Worm (Caenorhabditis elegans): ENCODE results near the gene Y70C5A.2.

The Y70C5A.2 gene

DNA sequence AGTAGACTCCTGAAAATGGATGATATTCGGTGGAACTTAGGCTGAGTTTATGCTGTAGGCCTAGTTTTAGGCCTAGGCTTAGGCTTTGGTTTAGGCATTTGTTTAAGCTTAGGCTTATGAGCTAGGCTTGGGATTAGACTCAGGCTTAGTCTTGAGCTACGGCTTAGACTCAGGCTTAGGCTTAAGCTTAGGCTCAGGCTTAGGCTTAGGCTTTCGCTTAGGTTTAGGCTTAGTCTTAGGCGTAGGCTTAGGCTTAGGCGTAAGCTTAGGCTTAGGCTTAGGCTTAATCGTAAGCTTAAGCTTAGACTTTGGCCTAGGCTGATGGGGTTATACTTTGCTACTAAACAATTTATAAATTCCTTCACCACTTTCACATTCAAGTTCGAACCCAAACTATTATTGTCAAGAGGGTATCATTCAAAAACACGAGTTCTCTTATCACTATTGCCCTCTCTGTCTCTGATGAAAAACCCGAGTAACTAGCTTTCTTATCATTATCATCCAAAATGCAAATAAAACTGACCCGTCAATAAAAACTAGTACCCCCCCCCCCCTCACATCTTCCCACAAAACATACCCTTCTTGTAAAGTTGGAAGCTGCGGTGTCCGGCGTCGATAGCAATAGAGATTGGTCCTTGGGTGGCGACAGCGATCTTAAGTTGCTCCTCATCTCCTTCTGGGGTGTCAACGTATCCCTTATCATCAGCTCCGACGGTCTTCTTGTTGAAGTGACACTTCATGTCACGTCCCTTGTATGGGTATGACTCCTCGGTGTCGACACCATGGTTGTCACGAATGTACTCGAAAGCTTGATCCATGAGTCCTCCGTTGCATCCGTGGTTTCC lies 29.8 kb downstream of the Y70C5A.2 start:
- peak; percentile 82 for TF ChIP-seq elt-2 (tag; optimal IDR thresholded peaks at IDR 0.05)
- TF ChIP-seq ama-1 (optimal IDR thresholded peaks at IDR 0.05) = peak; percentile 55
- TF ChIP-seq pqm-1 (tag; optimal IDR thresholded peaks at IDR 0.05) = peak; percentile 44
- TF ChIP-seq pha-4 (tag; optimal IDR thresholded peaks at IDR 0.05) = peak; percentile 30
- peak; percentile 56 for TF ChIP-seq nhr-43 (tag; optimal IDR thresholded peaks at IDR 0.05; ENCODE audit: poor library complexity, severe bottlenecking)
- no peak for TF ChIP-seq hmg-11 (tag; optimal IDR thresholded peaks at IDR 0.05)

DNA sequence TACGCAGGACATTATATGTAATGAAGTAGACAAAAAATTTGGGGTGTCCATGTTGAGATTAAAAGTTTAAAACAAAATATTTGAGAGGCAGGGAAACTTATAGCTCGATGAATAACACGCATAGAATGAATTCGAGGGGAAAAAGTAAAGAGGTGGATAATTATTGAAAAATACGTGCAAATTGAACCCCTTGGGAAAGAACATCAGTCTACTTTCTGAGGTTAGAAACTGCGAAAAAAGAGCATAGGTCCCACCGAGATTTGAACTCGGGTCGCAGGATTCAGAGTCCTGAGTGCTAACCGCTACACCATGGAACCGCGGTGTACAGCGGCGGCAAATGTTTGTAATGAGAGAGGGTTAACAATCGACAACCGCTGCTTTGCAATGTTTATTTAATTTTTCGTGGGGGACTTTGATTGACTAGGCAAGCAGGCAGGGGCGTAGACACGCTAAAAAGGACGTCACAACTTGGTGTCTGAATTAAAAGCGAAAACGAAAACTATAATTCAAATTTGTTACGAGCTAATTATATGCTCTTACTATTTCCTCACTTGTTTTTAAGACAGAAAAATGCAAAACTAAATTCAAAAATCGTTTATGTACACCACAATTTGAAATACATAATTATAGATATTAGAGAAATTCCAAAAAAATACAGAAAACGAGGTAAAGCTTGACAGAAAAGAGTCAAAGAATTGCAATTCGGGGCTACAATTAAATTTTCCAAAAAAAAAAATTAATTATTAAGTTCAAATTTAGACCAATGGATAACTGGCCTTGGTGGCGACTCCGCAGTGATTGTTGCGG lies 30.8 kb downstream of the Y70C5A.2 start, which contains the start of gene srh-269:
Gene srh-269 (minus strand): TSS at position 51 of the 807 bp plus-strand sequence.
- TF ChIP-seq nhr-28 (tag; optimal IDR thresholded peaks at IDR 0.05) = no peak
- TF ChIP-seq lsy-12 (tag; optimal IDR thresholded peaks at IDR 0.05) = peak; percentile 67
- peak; percentile 46 for TF ChIP-seq nfya-1 (tag; optimal IDR thresholded peaks at IDR 0.05; ENCODE audit: insufficient read depth)
- TF ChIP-seq ama-1 (optimal IDR thresholded peaks at IDR 0.05) = peak; percentile 95
- TF ChIP-seq elt-3 (tag; optimal IDR thresholded peaks at IDR 0.05) = no peak
- peak; percentile 33 for TF ChIP-seq egl-27 (tag; optimal IDR thresholded peaks at IDR 0.05)
- no peak for TF ChIP-seq unc-62 (GFP tag; optimal IDR thresholded peaks at IDR 0.05)
- TF ChIP-seq nhr-43 (tag; optimal IDR thresholded peaks at IDR 0.05; ENCODE audit: poor library complexity, severe bottlenecking) = peak; percentile 71
- TF ChIP-seq hmg-11 (tag; optimal IDR thresholded peaks at IDR 0.05) = peak; percentile 85
- peak; percentile 47 for TF ChIP-seq snpc-4 (tag; optimal IDR thresholded peaks at IDR 0.05)
- TF ChIP-seq pqm-1 (tag; optimal IDR thresholded peaks at IDR 0.05) = peak; percentile 32
- TF ChIP-seq jun-1 (tag; optimal IDR thresholded peaks at IDR 0.05) = peak; percentile 18
- peak; percentile 61 for TF ChIP-seq elt-2 (tag; optimal IDR thresholded peaks at IDR 0.05)
- TF ChIP-seq ztf-4 (tag; optimal IDR thresholded peaks at IDR 0.05) = peak; percentile 56
- TF ChIP-seq fos-1 (tag; optimal IDR thresholded peaks at IDR 0.05) = peak; percentile 68
- peak; percentile 41 for TF ChIP-seq lin-39 (tag; optimal IDR thresholded peaks at IDR 0.05)

DNA sequence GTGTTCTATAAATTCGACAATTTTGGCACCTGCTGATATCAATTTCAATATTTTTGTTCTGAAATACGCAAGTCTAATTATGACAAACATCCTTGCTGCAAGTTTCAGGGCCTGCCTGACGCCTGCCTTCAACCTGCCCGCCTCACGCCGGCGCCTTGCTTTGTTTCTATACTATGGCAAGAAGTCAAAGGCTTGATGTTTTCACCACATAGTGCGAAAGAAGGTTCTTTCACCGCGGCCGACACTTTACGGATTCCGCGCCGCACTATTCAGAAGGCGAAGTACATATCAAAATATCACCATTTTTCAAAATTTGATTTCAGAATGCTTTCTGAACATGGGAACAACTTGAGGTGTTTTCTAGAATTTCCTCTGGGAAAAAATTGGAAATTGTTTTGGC lies 33.5 kb downstream of the Y70C5A.2 start:
- no peak for TF ChIP-seq nhr-43 (tag; optimal IDR thresholded peaks at IDR 0.05; ENCODE audit: poor library complexity, severe bottlenecking)
- no peak for TF ChIP-seq jun-1 (tag; optimal IDR thresholded peaks at IDR 0.05)
- no peak for TF ChIP-seq ztf-11 (tag; optimal IDR thresholded peaks at IDR 0.05)
- TF ChIP-seq lin-39 (tag; optimal IDR thresholded peaks at IDR 0.05) = no peak
- no peak for TF ChIP-seq ceh-82 (tag; optimal IDR thresholded peaks at IDR 0.05)
- no peak for TF ChIP-seq fkh-2 (tag; optimal IDR thresholded peaks at IDR 0.05)
- TF ChIP-seq pqm-1 (tag; optimal IDR thresholded peaks at IDR 0.05) = no peak
- no peak for TF ChIP-seq lin-15B (tag; optimal IDR thresholded peaks at IDR 0.05)
- TF ChIP-seq zag-1 (tag; optimal IDR thresholded peaks at IDR 0.05) = no peak
- no peak for TF ChIP-seq elt-3 (tag; optimal IDR thresholded peaks at IDR 0.05)
- TF ChIP-seq pha-4 (tag; optimal IDR thresholded peaks at IDR 0.05) = no peak
- no peak for TF ChIP-seq snpc-4 (tag; optimal IDR thresholded peaks at IDR 0.05)
- TF ChIP-seq ceh-16 (tag; optimal IDR thresholded peaks at IDR 0.05) = no peak

DNA sequence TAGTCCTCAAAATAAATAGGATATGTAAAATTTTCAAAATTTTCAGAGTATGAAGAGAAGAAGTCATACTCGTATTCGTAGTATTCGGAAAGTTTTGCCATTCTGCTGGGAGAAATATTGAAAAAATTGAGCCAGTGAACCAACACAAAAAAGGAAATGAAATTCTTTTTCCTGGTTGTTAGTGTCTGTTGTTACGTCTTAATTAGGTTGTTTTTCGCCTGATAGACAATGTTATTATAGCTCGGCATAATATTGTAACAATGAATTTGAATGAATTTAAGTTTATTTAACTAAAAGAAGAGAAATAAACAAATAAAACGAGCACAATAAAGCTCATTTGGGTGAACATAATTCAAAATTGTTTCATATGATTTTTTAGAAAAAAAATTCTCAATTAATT lies 34.6 kb downstream of the Y70C5A.2 start, which contains the start of gene srw-73:
Gene srw-73 (minus strand): TSS at position 101 of the 400 bp plus-strand sequence.
- TF ChIP-seq sea-2 (GFP tag; optimal IDR thresholded peaks at IDR 0.05) (no peak), ama-1 (optimal IDR thresholded peaks at IDR 0.05) (no peak), unc-62 (GFP tag; optimal IDR thresholded peaks at IDR 0.05) (no peak), ztf-4 (tag; optimal IDR thresholded peaks at IDR 0.05) (no peak), snpc-4 (tag; optimal IDR thresholded peaks at IDR 0.05) (no peak), nhr-237 (tag; optimal IDR thresholded peaks at IDR 0.05) (no peak), R02D3.7 (tag; optimal IDR thresholded peaks at IDR 0.05) (no peak), skn-1 (tag; optimal IDR thresholded peaks at IDR 0.05) (no peak), fkh-10 (GFP tag; optimal IDR thresholded peaks at IDR 0.05) (no peak)

DNA sequence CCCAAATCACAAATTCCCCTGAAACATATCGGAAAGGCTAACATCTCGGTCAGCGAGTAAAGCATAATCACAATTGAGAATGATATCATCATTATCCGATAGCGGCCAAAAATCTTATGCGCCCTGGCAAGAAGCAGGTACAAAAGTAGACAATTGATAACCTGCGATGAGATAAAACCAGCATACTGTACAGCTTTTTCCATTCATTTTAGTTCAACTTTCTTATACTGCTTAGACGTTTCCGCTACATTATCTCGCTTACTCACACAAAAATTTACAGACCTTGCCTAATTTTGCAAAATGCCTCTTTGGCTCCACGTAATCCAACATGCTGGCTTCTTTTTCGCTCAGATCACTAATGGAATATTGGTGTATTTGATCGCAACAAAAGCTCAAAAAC lies 40.0 kb downstream of the Y70C5A.2 start, which contains the start of gene str-150:
Gene str-150 (plus strand): TSS at position 301 of the 400 bp plus-strand sequence.
- TF ChIP-seq pqm-1 (tag; optimal IDR thresholded peaks at IDR 0.05) = no peak
- TF ChIP-seq egl-5 (tag; optimal IDR thresholded peaks at IDR 0.05) = no peak
- TF ChIP-seq nhr-11 (tag; optimal IDR thresholded peaks at IDR 0.05) = no peak

Data from whole organism, L3 larva.